Worm (Caenorhabditis elegans) whole organism, L4/young adult: ENCODE results near the gene sru-27.

Source experiments
- W03F9.2 ChIP-seq: fragments of 150-350 bp; optimal IDR thresholded peaks from 2 replicates; lab custom pipeline; 2014; ENCODE audit warnings: missing biosample characterization, missing genetic modification characterization
- dao-5 ChIP-seq: sonication (generic microtip); optimal IDR thresholded peaks from 2 replicates; lab custom pipeline; 2016; ENCODE audit warnings: missing genotype, missing genetic modification characterization, moderate library complexity, missing compliant biosample characterization
- him-1 ChIP-seq: sonication (generic microtip); optimal IDR thresholded peaks from 2 replicates; lab custom pipeline; 2016; ENCODE audit warnings: missing genotype, missing genetic modification reagents, missing genetic modification characterization, missing compliant biosample characterization

DNA sequence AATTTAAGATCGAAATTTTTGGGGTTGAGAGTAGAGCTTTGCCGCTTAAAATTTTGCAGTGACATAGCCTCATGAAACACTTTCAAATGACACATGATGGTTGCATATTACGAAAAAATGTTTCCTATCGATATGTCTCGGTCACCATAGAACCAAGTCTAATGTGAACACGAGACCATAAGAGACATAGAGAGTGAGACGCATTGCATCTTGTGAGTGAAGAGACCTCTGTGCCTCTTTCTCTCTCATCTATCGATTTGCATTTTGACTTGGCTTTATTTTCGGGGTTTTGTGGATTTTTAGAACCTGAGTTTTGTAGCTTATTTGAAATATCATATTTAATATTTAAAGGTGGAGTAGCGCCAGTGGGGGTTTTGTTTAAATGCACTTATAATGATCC lies 32.3 kb upstream of the sru-27 start:
- TF ChIP-seq dao-5, result no peak
- no peak for TF ChIP-seq W03F9.2 (tag; lab: Kevin White, UChicago)
- no peak for TF ChIP-seq him-1 (tag; lab: Kevin White, UChicago)
